Fruit fly (Drosophila melanogaster): ENCODE measurements around the gene Atg2.

DNA sequence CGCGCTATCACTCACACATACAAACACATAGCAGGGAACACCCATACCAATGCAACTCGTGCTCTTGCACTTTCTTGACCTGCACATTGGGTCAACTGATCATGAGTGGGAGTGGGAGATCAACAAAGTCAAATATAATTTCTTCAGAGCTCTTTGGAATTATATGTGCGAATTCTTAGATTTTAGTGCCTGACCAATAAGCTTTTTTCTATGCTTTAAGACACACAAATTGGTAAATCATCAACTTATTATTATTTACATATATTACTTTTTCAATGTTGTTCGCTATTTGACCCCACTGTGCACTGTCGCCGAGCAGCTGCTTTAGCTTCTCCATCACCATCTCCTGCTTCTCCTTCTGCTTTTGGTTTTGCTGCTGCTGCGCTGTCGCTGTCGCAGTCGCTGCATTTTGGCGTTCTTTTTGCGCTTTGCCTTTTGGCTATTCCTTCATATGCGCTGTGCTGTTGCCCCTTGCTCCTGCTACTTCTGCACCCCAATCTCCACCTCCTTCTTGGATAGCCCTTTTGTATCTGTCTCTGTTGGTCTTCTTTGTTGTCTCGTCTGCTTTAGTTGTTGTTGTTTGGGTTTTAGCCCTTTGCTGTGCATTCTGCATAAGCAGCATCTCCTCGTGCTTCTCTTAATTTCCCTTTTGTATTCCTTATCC is 50.0 kb downstream of the Atg2 start:
- no peak for TF ChIP-seq ovo (GFP tag; optimal IDR thresholded peaks at IDR 0.05)
- no peak for TF ChIP-seq kay (GFP tag; ENCODE audit: borderline replicate concordance)
- TF ChIP-seq Hr96 (GFP tag; optimal IDR thresholded peaks at IDR 0.05): peak; percentile 5
- TF ChIP-seq Crg-1 (GFP tag; optimal IDR thresholded peaks at IDR 0.05): no peak
- TF ChIP-seq CG12768 (GFP tag; optimal IDR thresholded peaks at IDR 0.05): no peak
- TF ChIP-seq cnc (optimal IDR thresholded peaks at IDR 0.05): no peak
- TF ChIP-seq Mnt (GFP tag; optimal IDR thresholded peaks at IDR 0.05): no peak
- TF ChIP-seq bab1 (GFP tag; optimal IDR thresholded peaks at IDR 0.05): no peak
- no peak for TF ChIP-seq CG11617 (GFP tag; optimal IDR thresholded peaks at IDR 0.05)
- peak; percentile 14 for TF ChIP-seq CG5204 (GFP tag; optimal IDR thresholded peaks at IDR 0.05)
- no peak for TF ChIP-seq CG1620 (GFP tag; optimal IDR thresholded peaks at IDR 0.05)
- no peak for TF ChIP-seq tj (GFP tag; optimal IDR thresholded peaks at IDR 0.05)

All from whole organism, adult.